Fruit fly (Drosophila melanogaster) whole organism, embryonic: ENCODE data around the gene CG34325.

Experiments used
- ATbp ChIP-seq: fragments of 200-800 bp; sonication (Bioruptor generic); optimal IDR thresholded peaks from 2 replicates; lab custom pipeline; 2017; ENCODE audit warnings: missing biosample characterization, mild to moderate bottlenecking, missing genetic modification characterization, missing genetic modification reagents
- B-H1 ChIP-seq: fragments of 200-800 bp; sonication (Bioruptor generic); IDR thresholded peaks from 3 replicates; pipeline ENCODE4 v1.3.6; 2022; ENCODE audit warnings: missing biosample characterization, missing genetic modification characterization
- CG11504 ChIP-seq: fragments of 200-800 bp; sonication (Bioruptor generic); optimal IDR thresholded peaks from 3 replicates; lab custom pipeline; 2019; ENCODE audit warnings: missing biosample characterization, mild to moderate bottlenecking, missing genetic modification characterization, moderate library complexity
- CG12659 ChIP-seq: fragments of 200-800 bp; sonication (Bioruptor generic); optimal IDR thresholded peaks from 3 replicates; lab custom pipeline; 2017; ENCODE audit warnings: mild to moderate bottlenecking, missing biosample characterization, missing genetic modification reagents, missing genetic modification characterization
- CG14860 ChIP-seq: fragments of 200-800 bp; sonication (Bioruptor generic); IDR thresholded peaks from 3 replicates; pipeline ENCODE4 v1.3.6; 2022; ENCODE audit warnings: missing biosample characterization, missing genetic modification characterization; ENCODE audit not compliant: partially characterized antibody
- CG15601 ChIP-seq: fragments of 200-800 bp; sonication (Bioruptor generic); optimal IDR thresholded peaks from 3 replicates; lab custom pipeline; 2019; ENCODE audit warnings: missing biosample characterization, mild to moderate bottlenecking, missing genetic modification characterization, moderate library complexity
- CG17361 ChIP-seq: fragments of 200-800 bp; sonication (Bioruptor generic); IDR thresholded peaks from 3 replicates; pipeline ENCODE4 v1.3.6; 2022; ENCODE audit warnings: missing biosample characterization, missing genetic modification characterization
- CG17829 ChIP-seq: fragments of 200-800 bp; optimal IDR thresholded peaks from 2 replicates; lab custom pipeline; 2019; ENCODE audit warnings: missing biosample characterization, mild to moderate bottlenecking, missing genetic modification characterization, moderate library complexity
- CG2678 ChIP-seq: fragments of 200-800 bp; sonication (Bioruptor generic); optimal IDR thresholded peaks from 3 replicates; lab custom pipeline; 2019; ENCODE audit warnings: missing biosample characterization, mild to moderate bottlenecking, missing genetic modification characterization, moderate library complexity
- CG2712 ChIP-seq: fragments of 200-800 bp; optimal IDR thresholded peaks from 3 replicates; lab custom pipeline; 2019; ENCODE audit warnings: missing biosample characterization, mild to moderate bottlenecking, missing genetic modification characterization, moderate library complexity
- CG31224 ChIP-seq: fragments of 200-800 bp; sonication (Bioruptor generic); IDR thresholded peaks from 2 replicates; pipeline ENCODE4 v1.3.6; 2022; ENCODE audit warnings: missing biosample characterization, missing genetic modification characterization
- CG43689 ChIP-seq: fragments of 200-800 bp; sonication (Bioruptor generic); IDR thresholded peaks from 2 replicates; pipeline ENCODE4 v1.3.6; 2022; ENCODE audit warnings: missing biosample characterization, missing genetic modification characterization
- CG6689 ChIP-seq: fragments of 200-800 bp; sonication (Bioruptor generic); IDR thresholded peaks from 2 replicates; pipeline ENCODE4 v1.3.6; 2022; ENCODE audit warnings: missing biosample characterization, missing genetic modification characterization
- CG7357 ChIP-seq: fragments of 200-800 bp; sonication (Bioruptor generic); IDR thresholded peaks from 3 replicates; pipeline ENCODE4 v1.3.6; 2022; ENCODE audit warnings: missing biosample characterization, missing genetic modification characterization
- CG7839 ChIP-seq: fragments of 200-800 bp; sonication (Bioruptor generic); optimal IDR thresholded peaks from 3 replicates; lab custom pipeline; 2018; ENCODE audit warnings: missing biosample characterization, mild to moderate bottlenecking, missing genetic modification characterization, moderate library complexity
- CG8290 ChIP-seq, 3 experiments: fragments of 200-800 bp; sonication (Bioruptor generic); optimal IDR thresholded peaks; 2 replicates each; lab custom pipeline; 2016 to 2019; ENCODE audit warnings: missing biosample characterization in 3 of 3, missing genetic modification characterization in 3 of 3, mild to moderate bottlenecking in 2 of 3, moderate library complexity in 1 of 3
- CG8359 ChIP-seq: fragments of 200-800 bp; sonication (Bioruptor generic); optimal IDR thresholded peaks from 2 replicates; lab custom pipeline; 2017; ENCODE audit warnings: missing biosample characterization, mild to moderate bottlenecking, missing genetic modification characterization, borderline replicate concordance
- CG9876 ChIP-seq: fragments of 200-800 bp; sonication (Bioruptor generic); optimal IDR thresholded peaks from 2 replicates; lab custom pipeline; 2016; ENCODE audit warnings: missing biosample characterization, missing genetic modification characterization
- CHES-1-like ChIP-seq: fragments of 200-800 bp; sonication (Bioruptor generic); optimal IDR thresholded peaks from 2 replicates; lab custom pipeline; 2016; ENCODE audit warnings: missing biosample characterization, missing genetic modification characterization
- D19A ChIP-seq: fragments of 200-800 bp; optimal IDR thresholded peaks from 3 replicates; lab custom pipeline; 2019; ENCODE audit warnings: missing biosample characterization, mild to moderate bottlenecking, missing genetic modification characterization, moderate library complexity
- ERR ChIP-seq: fragments of 200-800 bp; sonication (Bioruptor generic); optimal IDR thresholded peaks from 2 replicates; lab custom pipeline; 2016; ENCODE audit warnings: missing biosample characterization, missing genetic modification characterization
- Eip74EF ChIP-seq, 2 experiments: fragments of 200-800 bp in 1 of 2; fragments of >200 bp in 1 of 2; sonication (Bioruptor generic) in 1 of 2; optimal IDR thresholded peaks; 2 replicates each; lab custom pipeline; 2017 to 2019; ENCODE audit warnings: missing biosample characterization in 2 of 2, missing genetic modification characterization in 2 of 2, mild to moderate bottlenecking in 1 of 2, moderate library complexity in 1 of 2
- HHEX ChIP-seq: fragments of 200-800 bp; sonication (Bioruptor generic); optimal IDR thresholded peaks from 3 replicates; lab custom pipeline; 2017; ENCODE audit warnings: missing biosample characterization, mild to moderate bottlenecking, missing genetic modification characterization, missing genetic modification reagents
- HLH3B ChIP-seq: fragments of 200-800 bp; sonication (Bioruptor generic); IDR thresholded peaks from 2 replicates; pipeline ENCODE4 v1.3.6; 2022; ENCODE audit warnings: missing biosample characterization, missing genetic modification characterization
- HLHmδ ChIP-seq: fragments of 200-800 bp; sonication (Bioruptor generic); optimal IDR thresholded peaks from 2 replicates; lab custom pipeline; 2018; ENCODE audit warnings: missing biosample characterization, mild to moderate bottlenecking, missing genetic modification characterization, moderate library complexity
- Mad ChIP-seq: fragments of 200-800 bp; sonication (Bioruptor generic); optimal IDR thresholded peaks from 2 replicates; lab custom pipeline; 2016; ENCODE audit warnings: missing biosample characterization, missing genetic modification characterization
- Med ChIP-seq: fragments of 200-800 bp; sonication (Bioruptor generic); peaks from one replicate; lab custom pipeline; 2016; ENCODE audit warnings: missing biosample characterization, missing genetic modification characterization, mild to moderate bottlenecking, inconsistent platforms, moderate library complexity
- Meics ChIP-seq: fragments of 200-800 bp; sonication (Bioruptor generic); optimal IDR thresholded peaks from 2 replicates; lab custom pipeline; 2017; ENCODE audit warnings: missing biosample characterization, mild to moderate bottlenecking, missing genetic modification characterization
- Mes4 ChIP-seq: fragments of 200-800 bp; sonication (Bioruptor generic); optimal IDR thresholded peaks from 2 replicates; lab custom pipeline; 2016; ENCODE audit warnings: missing biosample characterization, missing genetic modification characterization
- NC2β ChIP-seq: fragments of 200-800 bp; sonication (Bioruptor generic); optimal IDR thresholded peaks from 2 replicates; lab custom pipeline; 2016; ENCODE audit warnings: missing biosample characterization, missing genetic modification characterization
- Nf-YB ChIP-seq: fragments of 200-800 bp; sonication (Bioruptor generic); optimal IDR thresholded peaks from 3 replicates; lab custom pipeline; 2019; ENCODE audit warnings: missing biosample characterization, mild to moderate bottlenecking, missing genetic modification characterization, moderate library complexity
- Oli ChIP-seq: fragments of 200-800 bp; sonication (Bioruptor generic); optimal IDR thresholded peaks from 2 replicates; lab custom pipeline; 2018; ENCODE audit warnings: missing biosample characterization, mild to moderate bottlenecking, missing genetic modification characterization, moderate library complexity
- Scr ChIP-seq: fragments of 200-800 bp; sonication (Bioruptor generic); IDR thresholded peaks from 2 replicates; pipeline ENCODE4 v1.3.6; 2022; ENCODE audit warnings: missing biosample characterization, missing genetic modification characterization; ENCODE audit not compliant: partially characterized antibody
- Sin3A ChIP-seq: fragments of >200 bp; optimal IDR thresholded peaks from 2 replicates; lab custom pipeline; 2018
- Sry-δ ChIP-seq: fragments of 200-800 bp; sonication (Bioruptor generic); optimal IDR thresholded peaks from 2 replicates; lab custom pipeline; 2016; ENCODE audit warnings: missing biosample characterization, missing genetic modification characterization
- ash1 ChIP-seq: fragments of 200-800 bp; sonication (Bioruptor generic); optimal IDR thresholded peaks from 2 replicates; lab custom pipeline; 2018; ENCODE audit warnings: missing biosample characterization, mild to moderate bottlenecking, missing genetic modification characterization
- bcd ChIP-seq: fragments of 200-800 bp; sonication (Bioruptor generic); optimal IDR thresholded peaks from 2 replicates; lab custom pipeline; 2017; ENCODE audit warnings: missing biosample characterization, mild to moderate bottlenecking, missing genetic modification characterization
- cato ChIP-seq: fragments of 200-800 bp; sonication (Bioruptor generic); optimal IDR thresholded peaks from 2 replicates; lab custom pipeline; 2016; ENCODE audit warnings: missing biosample characterization, missing genetic modification characterization, borderline replicate concordance
- chinmo ChIP-seq: fragments of 200-800 bp; sonication (Bioruptor generic); IDR thresholded peaks from 4 replicates; pipeline ENCODE4 v1.3.6; 2022; ENCODE audit warnings: missing biosample characterization, missing genetic modification characterization; ENCODE audit not compliant: partially characterized antibody
- chm ChIP-seq: fragments of 200-800 bp; sonication (Bioruptor generic); IDR thresholded peaks from 2 replicates; pipeline ENCODE4 v1.3.6; 2022; ENCODE audit warnings: missing biosample characterization, missing genetic modification characterization
- dmrt99B ChIP-seq: fragments of 200-800 bp; sonication (Bioruptor generic); optimal IDR thresholded peaks from 2 replicates; lab custom pipeline; 2018; ENCODE audit warnings: missing biosample characterization, mild to moderate bottlenecking, missing genetic modification characterization, moderate library complexity
- fru ChIP-seq: fragments of >200 bp; optimal IDR thresholded peaks from 2 replicates; lab custom pipeline; 2017
- gem ChIP-seq: fragments of 200-800 bp; sonication (Bioruptor generic); optimal IDR thresholded peaks from 2 replicates; lab custom pipeline; 2019; ENCODE audit warnings: missing biosample characterization, mild to moderate bottlenecking, missing genetic modification characterization, moderate library complexity
- h ChIP-seq: fragments of >200 bp; optimal IDR thresholded peaks from 2 replicates; lab custom pipeline; 2017
- lab ChIP-seq: fragments of 200-800 bp; sonication (Bioruptor generic); optimal IDR thresholded peaks from 3 replicates; lab custom pipeline; 2017; ENCODE audit warnings: missing biosample characterization, missing genetic modification characterization, mild to moderate bottlenecking, moderate library complexity, missing genetic modification reagents
- mirr ChIP-seq: fragments of 200-800 bp; sonication (Bioruptor generic); optimal IDR thresholded peaks from 3 replicates; lab custom pipeline; 2018; ENCODE audit warnings: missing biosample characterization, mild to moderate bottlenecking, missing genetic modification characterization
- oc ChIP-seq: fragments of 200-800 bp; sonication (Bioruptor generic); optimal IDR thresholded peaks from 2 replicates; lab custom pipeline; 2018; ENCODE audit warnings: missing biosample characterization, mild to moderate bottlenecking, missing genetic modification characterization, moderate library complexity
- pho ChIP-seq: fragments of 200-800 bp; sonication (Bioruptor generic); optimal IDR thresholded peaks from 2 replicates; lab custom pipeline; 2016; ENCODE audit warnings: missing biosample characterization, missing genetic modification characterization
- pita ChIP-seq: fragments of 200-800 bp; sonication (Bioruptor generic); optimal IDR thresholded peaks from 2 replicates; lab custom pipeline; 2017; ENCODE audit warnings: missing biosample characterization, mild to moderate bottlenecking, missing genetic modification characterization
- sima ChIP-seq: fragments of 200-800 bp; sonication (Bioruptor generic); optimal IDR thresholded peaks from 2 replicates; lab custom pipeline; 2016; ENCODE audit warnings: missing biosample characterization, missing genetic modification characterization
- vvl ChIP-seq: fragments of 200-800 bp; sonication (Bioruptor generic); IDR thresholded peaks from 2 replicates; pipeline ENCODE4 v1.3.6; 2022; ENCODE audit warnings: missing biosample characterization, missing genetic modification characterization

CG34325 gene

dm6 chrX:16768770-16769169, 47.6 kb upstream of the CG34325 start (continued):
- peak; percentile 49 for TF ChIP-seq CG2712 (tag; lab: Kevin White, UChicago)
- peak; percentile 3 for TF ChIP-seq oc
- no peak for TF ChIP-seq Meics (GFP tag; lab: Kevin White, UChicago)
- no peak for TF ChIP-seq sima (GFP tag; lab: Kevin White, UChicago)
- TF ChIP-seq vvl (GFP tag; lab: Robert Waterston, UW): 0 out of 2 replicates have a peak, but pooled peaks have one; percentile 11
- TF ChIP-seq h (lab: Kevin White, UChicago): no peak
- TF ChIP-seq HLHmδ: no peak
- TF ChIP-seq bcd (GFP tag; lab: Kevin White, UChicago): no peak
- TF ChIP-seq NC2β (GFP tag; lab: Kevin White, UChicago): no peak
- no peak for TF ChIP-seq CHES-1-like (GFP tag; lab: Kevin White, UChicago)
- no peak for TF ChIP-seq CG8290 (GFP tag; optimal IDR thresholded peaks at IDR 0.05; lab: Kevin White, UChicago)
- no peak for TF ChIP-seq CG8290 (tag; optimal IDR thresholded peaks at IDR 0.05; lab: Kevin White, UChicago)
- peak; percentile 20 for TF ChIP-seq lab (GFP tag; lab: Kevin White, UChicago)
- peak; percentile 32 for TF ChIP-seq Med (GFP tag; lab: Kevin White, UChicago)
- TF ChIP-seq Mad (GFP tag; lab: Kevin White, UChicago): no peak
- no peak for TF ChIP-seq CG31224 (GFP tag; lab: Robert Waterston, UW)
- no peak for TF ChIP-seq pita
- no peak for TF ChIP-seq Scr (GFP tag; lab: Robert Waterston, UW)
- no peak for TF ChIP-seq cato (GFP tag; lab: Kevin White, UChicago)
- TF ChIP-seq D19A (tag; lab: Kevin White, UChicago): peak; percentile 41
- TF ChIP-seq Sry-δ: no peak
- no peak for TF ChIP-seq pho
- TF ChIP-seq CG17829 (tag; lab: Kevin White, UChicago): peak; percentile 37
- no peak for TF ChIP-seq B-H1
- TF ChIP-seq chinmo (GFP tag; lab: Robert Waterston, UW): no peak
- TF ChIP-seq CG9876 (GFP tag; lab: Kevin White, UChicago): no peak
- TF ChIP-seq Mes4 (GFP tag; lab: Kevin White, UChicago): no peak
- TF ChIP-seq CG11504 (tag; lab: Kevin White, UChicago): peak; percentile 69
- TF ChIP-seq mirr (GFP tag; lab: Kevin White, UChicago): no peak
- TF ChIP-seq ash1 (GFP tag; lab: Kevin White, UChicago): no peak
- no peak for TF ChIP-seq Eip74EF (GFP tag; optimal IDR thresholded peaks at IDR 0.05; lab: Kevin White, UChicago)
- TF ChIP-seq fru (lab: Kevin White, UChicago): no peak
- peak; percentile 14 for TF ChIP-seq ATbp (GFP tag; lab: Kevin White, UChicago)
- no peak for TF ChIP-seq CG12659 (GFP tag; lab: Kevin White, UChicago)
- TF ChIP-seq ERR (GFP tag; lab: Kevin White, UChicago): no peak
- no peak for TF ChIP-seq CG7357
- TF ChIP-seq CG17361 (GFP tag; lab: Robert Waterston, UW): 0 out of 3 replicates have a peak, but pooled peaks have one; percentile 22
- no peak for TF ChIP-seq CG14860
- peak; percentile 15 for TF ChIP-seq HHEX (GFP tag; lab: Kevin White, UChicago)
- no peak for TF ChIP-seq Sin3A (lab: Kevin White, UChicago)
- TF ChIP-seq dmrt99B (tag; lab: Kevin White, UChicago): peak; percentile 63
- TF ChIP-seq CG43689 (GFP tag; lab: Robert Waterston, UW): no peak
- no peak for TF ChIP-seq Nf-YB (GFP tag; lab: Kevin White, UChicago)
- no peak for TF ChIP-seq CG8359 (GFP tag; lab: Kevin White, UChicago)
- peak; percentile 42 for TF ChIP-seq gem (tag; lab: Kevin White, UChicago)
- peak; percentile 37 for TF ChIP-seq Oli (tag; lab: Kevin White, UChicago)
- TF ChIP-seq CG6689 (GFP tag; lab: Robert Waterston, UW): no peak
- TF ChIP-seq HLH3B: no peak
- peak; percentile 52 for TF ChIP-seq CG15601
- TF ChIP-seq CG7839 (tag; lab: Kevin White, UChicago): peak; percentile 56
- no peak for TF ChIP-seq chm
- peak; percentile 52 for TF ChIP-seq CG2678 (tag; lab: Kevin White, UChicago)
